Worm (Caenorhabditis elegans): Measurements from ENCODE around the gene kbp-2.

ce11 chrIII:4918906-4919305 is 15.2 kb upstream of the kbp-2 start:
- TF ChIP-seq ztf-23 (GFP tag; IDR thresholded peaks at IDR 0.05) (no peak), flt-1 (GFP tag; IDR thresholded peaks at IDR 0.05) (no peak), tab-1 (GFP tag; IDR thresholded peaks at IDR 0.05) (no peak), ref-1 (GFP tag; conservative IDR thresholded peaks at IDR 0.05) (no peak), ztf-29 (GFP tag; IDR thresholded peaks at IDR 0.05) (no peak), klf-2 (GFP tag; conservative IDR thresholded peaks at IDR 0.05) (no peak), cog-1 (tag; optimal IDR thresholded peaks at IDR 0.05) (no peak), med-1 (GFP tag; optimal IDR thresholded peaks at IDR 0.05; ENCODE audit: insufficient read depth) (no peak), T22C8.4 (GFP tag; IDR thresholded peaks at IDR 0.05) (no peak)
